Worm (Caenorhabditis elegans) whole organism, L2 larva: Measurements from ENCODE around the gene rig-6.

Source experiments
- C34F6.9 ChIP-seq: fragments of 150-350 bp; optimal IDR thresholded peaks from 2 replicates; lab custom pipeline; 2014; ENCODE audit warnings: missing biosample characterization, missing genetic modification characterization
- F13H6.1 ChIP-seq: sonication (generic microtip); optimal IDR thresholded peaks from 2 replicates; lab custom pipeline; 2016; ENCODE audit warnings: missing genetic modification characterization, missing compliant biosample characterization
- R02D3.7 ChIP-seq: fragments of 150-350 bp; optimal IDR thresholded peaks from 2 replicates; lab custom pipeline; 2014; ENCODE audit warnings: missing biosample characterization, missing genetic modification characterization
- Y55F3AM.14 ChIP-seq: fragments of 200-800 bp; sonication (Bioruptor generic); optimal IDR thresholded peaks from 2 replicates; lab custom pipeline; 2018; ENCODE audit warnings: mild to moderate bottlenecking, missing genetic modification characterization, missing compliant biosample characterization
- alr-1 ChIP-seq: fragments of 150-350 bp; optimal IDR thresholded peaks from 2 replicates; lab custom pipeline; 2014; ENCODE audit warnings: missing biosample characterization, missing genetic modification characterization
- aly-2 ChIP-seq: fragments of 150-350 bp; optimal IDR thresholded peaks from 2 replicates; lab custom pipeline; 2014; ENCODE audit warnings: missing biosample characterization, missing genetic modification characterization
- ama-1 ChIP-seq: fragments of 150-350 bp; optimal IDR thresholded peaks from 2 replicates; lab custom pipeline; 2018; ENCODE audit warnings: inconsistent platforms
- blmp-1 ChIP-seq: sonication (generic microtip); optimal IDR thresholded peaks from 2 replicates; lab custom pipeline; 2017; ENCODE audit warnings: missing genetic modification characterization, mild to moderate bottlenecking, missing compliant biosample characterization, antibody characterized with exemption, moderate library complexity; ENCODE audit not compliant: insufficient read depth
- ceh-16 ChIP-seq: fragments of 150-350 bp; optimal IDR thresholded peaks from 2 replicates; lab custom pipeline; 2014; ENCODE audit warnings: missing biosample characterization, missing genetic modification characterization
- ceh-82 ChIP-seq: fragments of 150-350 bp; optimal IDR thresholded peaks from 2 replicates; lab custom pipeline; 2014; ENCODE audit warnings: missing biosample characterization, missing genetic modification characterization
- crh-2 ChIP-seq: sonication (generic microtip); optimal IDR thresholded peaks from 2 replicates; lab custom pipeline; 2017; ENCODE audit warnings: missing biosample characterization, missing genetic modification characterization
- dmd-4 ChIP-seq: sonication (generic microtip); optimal IDR thresholded peaks from 2 replicates; lab custom pipeline; 2017; ENCODE audit warnings: missing biosample characterization, missing genetic modification characterization
- egl-27 ChIP-seq: sonication (generic microtip); optimal IDR thresholded peaks from 3 replicates; lab custom pipeline; 2017; ENCODE audit warnings: missing biosample characterization, missing genetic modification reagents, missing genetic modification characterization
- elt-1 ChIP-seq: fragments of 150-350 bp; optimal IDR thresholded peaks from 2 replicates; lab custom pipeline; 2014; ENCODE audit warnings: missing biosample characterization, missing genetic modification characterization
- elt-3 ChIP-seq: sonication (generic microtip); optimal IDR thresholded peaks from 2 replicates; lab custom pipeline; 2017; ENCODE audit warnings: missing biosample characterization, missing genetic modification characterization
- gmeb-1 ChIP-seq: fragments of 150-350 bp; optimal IDR thresholded peaks from 2 replicates; lab custom pipeline; 2014; ENCODE audit warnings: missing biosample characterization, missing genetic modification characterization
- lin-13 ChIP-seq: fragments of 150-350 bp; optimal IDR thresholded peaks from 2 replicates; lab custom pipeline; 2014; ENCODE audit warnings: missing biosample characterization, missing genetic modification reagents, missing genetic modification characterization
- lsy-2 ChIP-seq, 2 experiments: fragments of 150-350 bp in 1 of 2; sonication (generic microtip) in 1 of 2; optimal IDR thresholded peaks; 2 replicates each; lab custom pipeline; 2014 to 2017; ENCODE audit warnings: missing biosample characterization in 2 of 2, missing genetic modification characterization in 2 of 2
- mab-5 ChIP-seq: fragments of 150-350 bp; optimal IDR thresholded peaks from 2 replicates; lab custom pipeline; 2014; ENCODE audit warnings: missing biosample characterization, missing genetic modification characterization
- mbf-1 ChIP-seq: sonication (generic microtip); optimal IDR thresholded peaks from 2 replicates; lab custom pipeline; 2017; ENCODE audit warnings: missing biosample characterization, missing genetic modification characterization
- mdl-1 ChIP-seq, 2 experiments: fragments of 150-350 bp in 1 of 2; sonication (generic microtip) in 1 of 2; optimal IDR thresholded peaks; 2 replicates each; lab custom pipeline; 2017; ENCODE audit warnings: missing biosample characterization in 2 of 2, missing genetic modification characterization in 2 of 2
- nhr-10 ChIP-seq: sonication (generic microtip); optimal IDR thresholded peaks from 2 replicates; lab custom pipeline; 2017; ENCODE audit warnings: missing biosample characterization, missing genetic modification characterization
- nhr-11 ChIP-seq: fragments of 150-350 bp; optimal IDR thresholded peaks from 2 replicates; lab custom pipeline; 2014; ENCODE audit warnings: missing biosample characterization, missing genetic modification characterization
- nhr-12 ChIP-seq: fragments of 150-350 bp; optimal IDR thresholded peaks from 2 replicates; lab custom pipeline; 2014; ENCODE audit warnings: missing biosample characterization, missing genetic modification characterization
- nhr-237 ChIP-seq: fragments of 150-350 bp; optimal IDR thresholded peaks from 2 replicates; lab custom pipeline; 2014; ENCODE audit warnings: missing biosample characterization, missing genetic modification characterization
- nhr-25 ChIP-seq: fragments of 150-350 bp; sonication (generic microtip); optimal IDR thresholded peaks from 3 replicates; lab custom pipeline; 2014; ENCODE audit warnings: missing biosample characterization, missing genetic modification characterization
- nhr-6 ChIP-seq: fragments of 150-350 bp; optimal IDR thresholded peaks from 2 replicates; lab custom pipeline; 2014; ENCODE audit warnings: missing biosample characterization, missing genetic modification characterization
- nhr-77 ChIP-seq: fragments of 150-350 bp; optimal IDR thresholded peaks from 2 replicates; lab custom pipeline; 2014; ENCODE audit warnings: missing biosample characterization, missing genetic modification characterization
- peb-1 ChIP-seq: fragments of 150-350 bp; optimal IDR thresholded peaks from 2 replicates; lab custom pipeline; 2014; ENCODE audit warnings: missing biosample characterization, missing genetic modification characterization
- sem-4 ChIP-seq: fragments of 150-350 bp; optimal IDR thresholded peaks from 2 replicates; lab custom pipeline; 2014; ENCODE audit warnings: missing biosample characterization, missing genetic modification reagents, missing genetic modification characterization
- skn-1 ChIP-seq: sonication (generic microtip); optimal IDR thresholded peaks from 2 replicates; lab custom pipeline; 2017; ENCODE audit warnings: missing biosample characterization, missing genetic modification characterization
- sma-3 ChIP-seq: sonication (generic microtip); optimal IDR thresholded peaks from 2 replicates; lab custom pipeline; 2016; ENCODE audit warnings: missing genetic modification reagents, missing genetic modification characterization, missing compliant biosample characterization
- sma-9 ChIP-seq, 2 experiments: fragments of 150-350 bp in 1 of 2; sonication (generic microtip) in 1 of 2; optimal IDR thresholded peaks; 2 replicates each; lab custom pipeline; 2014 to 2016; ENCODE audit warnings: missing genetic modification characterization in 2 of 2, mild to moderate bottlenecking in 1 of 2, missing biosample characterization in 1 of 2, missing compliant biosample characterization in 1 of 2, missing genetic modification reagents in 1 of 2, moderate library complexity in 1 of 2
- snpc-4 ChIP-seq: fragments of 150-350 bp; optimal IDR thresholded peaks from 2 replicates; lab custom pipeline; 2014; ENCODE audit warnings: missing biosample characterization, missing genetic modification characterization
- unc-39 ChIP-seq: fragments of 150-350 bp; optimal IDR thresholded peaks from 2 replicates; lab custom pipeline; 2014; ENCODE audit warnings: missing biosample characterization, missing genetic modification characterization
- unc-55 ChIP-seq: fragments of 150-350 bp; sonication (generic microtip); optimal IDR thresholded peaks from 3 replicates; lab custom pipeline; 2014; ENCODE audit warnings: missing biosample characterization, missing genetic modification reagents, missing genetic modification characterization
- unc-62 ChIP-seq: fragments of 150-350 bp; optimal IDR thresholded peaks from 2 replicates; lab custom pipeline; 2014; ENCODE audit warnings: missing biosample characterization, missing genetic modification reagents, missing genetic modification characterization
- zag-1 ChIP-seq: fragments of 150-350 bp; optimal IDR thresholded peaks from 2 replicates; lab custom pipeline; 2014; ENCODE audit warnings: missing biosample characterization, missing genetic modification characterization
- ztf-1 ChIP-seq: fragments of 200-800 bp; sonication (Bioruptor generic); conservative IDR thresholded peaks from 2 replicates; pipeline ENCODE4 v1.3.6; 2022; ENCODE audit warnings: missing genetic modification characterization, missing compliant biosample characterization
- ztf-11 ChIP-seq: sonication (generic microtip); optimal IDR thresholded peaks from 2 replicates; lab custom pipeline; 2017; ENCODE audit warnings: missing biosample characterization, missing genetic modification characterization
- ztf-4 ChIP-seq: fragments of 150-350 bp; optimal IDR thresholded peaks from 2 replicates; lab custom pipeline; 2014; ENCODE audit warnings: missing biosample characterization, missing genetic modification characterization

The rig-6 gene

ce11 chrII:4756751-4757150 lies 55.1 kb downstream of the rig-6 start, which contains the start of gene C27D9.2:
C27D9.2 (minus strand) TSS chrII:4756851.
- no peak for TF ChIP-seq elt-1 (tag; lab: Kevin White, UChicago)
- TF ChIP-seq blmp-1 (tag; lab: Kevin White, UChicago), result no peak
- no peak for TF ChIP-seq sma-3
- TF ChIP-seq snpc-4 (tag; lab: Kevin White, UChicago), result no peak
- TF ChIP-seq nhr-10 (tag; lab: Kevin White, UChicago), result no peak
- TF ChIP-seq ztf-4 (tag; lab: Kevin White, UChicago), result no peak
- TF ChIP-seq unc-39 (tag; lab: Kevin White, UChicago), result no peak
- TF ChIP-seq nhr-11 (tag; lab: Kevin White, UChicago), result no peak
- TF ChIP-seq nhr-6 (tag; lab: Kevin White, UChicago), result no peak
- TF ChIP-seq nhr-237 (tag; lab: Kevin White, UChicago), result no peak
- TF ChIP-seq zag-1, result no peak
- TF ChIP-seq F13H6.1, result no peak

ce11 chrII:4755654-4756053 lies 56.2 kb downstream of the rig-6 start:
- TF ChIP-seq lsy-2 (tag; optimal IDR thresholded peaks at IDR 0.05; lab: Kevin White, UChicago) (no peak), blmp-1 (tag; lab: Kevin White, UChicago) (no peak), crh-2 (tag; lab: Kevin White, UChicago) (no peak), ceh-16 (tag; lab: Kevin White, UChicago) (no peak), C34F6.9 (tag; lab: Kevin White, UChicago) (no peak), R02D3.7 (tag; lab: Kevin White, UChicago) (no peak), mbf-1 (tag; lab: Kevin White, UChicago) (no peak), ztf-11 (tag; lab: Kevin White, UChicago) (no peak), alr-1 (tag; lab: Kevin White, UChicago) (no peak), sma-9 (GFP tag; optimal IDR thresholded peaks at IDR 0.05; lab: Kevin White, UChicago) (no peak), sma-9 (tag; optimal IDR thresholded peaks at IDR 0.05; lab: Kevin White, UChicago) (no peak), gmeb-1 (tag; lab: Kevin White, UChicago) (no peak), ztf-4 (tag; lab: Kevin White, UChicago) (no peak), peb-1 (no peak), sem-4 (tag; lab: Kevin White, UChicago) (no peak), ceh-82 (tag; lab: Kevin White, UChicago) (no peak), nhr-237 (tag; lab: Kevin White, UChicago) (no peak), F13H6.1 (no peak)

- no peak for TF ChIP-seq ceh-16 (tag; lab: Kevin White, UChicago)
- no peak for TF ChIP-seq nhr-77 (tag; lab: Kevin White, UChicago)
- TF ChIP-seq unc-55, result no peak
- TF ChIP-seq lin-13, result no peak
- no peak for TF ChIP-seq nhr-11 (tag; lab: Kevin White, UChicago)
- no peak for TF ChIP-seq ztf-4 (tag; lab: Kevin White, UChicago)
- TF ChIP-seq ceh-82 (tag; lab: Kevin White, UChicago), result no peak
- no peak for TF ChIP-seq sma-3
- TF ChIP-seq mdl-1 (tag; optimal IDR thresholded peaks at IDR 0.05; lab: Kevin White, UChicago), result no peak
- no peak for TF ChIP-seq blmp-1 (tag; lab: Kevin White, UChicago)
- TF ChIP-seq elt-3 (tag; lab: Kevin White, UChicago), result no peak
- no peak for TF ChIP-seq unc-62
- no peak for TF ChIP-seq peb-1
Measured at ce11 chrII:4753133-4753532, 58.8 kb downstream of the rig-6 start, which contains the start of gene C27D9.1. C27D9.1 (plus strand) TSS chrII:4753413.

ce11 chrII:4752257-4752728 lies 59.6 kb downstream of the rig-6 start, which contains the start of gene F41C3.1:
F41C3.1 (plus strand) TSS chrII:4752307.
- no peak for TF ChIP-seq skn-1 (tag; lab: Kevin White, UChicago)
- TF ChIP-seq elt-3 (tag; lab: Kevin White, UChicago), result no peak
- TF ChIP-seq aly-2 (tag; lab: Kevin White, UChicago), result no peak
- no peak for TF ChIP-seq nhr-25 (tag; lab: Kevin White, UChicago)
- TF ChIP-seq C34F6.9 (tag; lab: Kevin White, UChicago), result no peak
- no peak for TF ChIP-seq egl-27 (tag; lab: Kevin White, UChicago)
- no peak for TF ChIP-seq ama-1
- no peak for TF ChIP-seq ztf-1 (GFP tag; lab: Robert Waterston, UW)
- no peak for TF ChIP-seq sem-4 (tag; lab: Kevin White, UChicago)
- no peak for TF ChIP-seq dmd-4 (tag; lab: Kevin White, UChicago)
- TF ChIP-seq lsy-2 (tag; optimal IDR thresholded peaks at IDR 0.05; lab: Kevin White, UChicago), result no peak
- no peak for TF ChIP-seq mab-5 (tag; lab: Kevin White, UChicago)
- TF ChIP-seq alr-1 (tag; lab: Kevin White, UChicago), result no peak
- no peak for TF ChIP-seq mdl-1 (tag; optimal IDR thresholded peaks at IDR 0.05; lab: Kevin White, UChicago)
- TF ChIP-seq mbf-1 (tag; lab: Kevin White, UChicago), result no peak
- TF ChIP-seq nhr-12 (tag; lab: Kevin White, UChicago), result no peak
- no peak for TF ChIP-seq Y55F3AM.14 (GFP tag; lab: Kevin White, UChicago)
